Worm (Caenorhabditis elegans): ENCODE results near the gene T05A12.4.

T05A12.4 gene

DNA sequence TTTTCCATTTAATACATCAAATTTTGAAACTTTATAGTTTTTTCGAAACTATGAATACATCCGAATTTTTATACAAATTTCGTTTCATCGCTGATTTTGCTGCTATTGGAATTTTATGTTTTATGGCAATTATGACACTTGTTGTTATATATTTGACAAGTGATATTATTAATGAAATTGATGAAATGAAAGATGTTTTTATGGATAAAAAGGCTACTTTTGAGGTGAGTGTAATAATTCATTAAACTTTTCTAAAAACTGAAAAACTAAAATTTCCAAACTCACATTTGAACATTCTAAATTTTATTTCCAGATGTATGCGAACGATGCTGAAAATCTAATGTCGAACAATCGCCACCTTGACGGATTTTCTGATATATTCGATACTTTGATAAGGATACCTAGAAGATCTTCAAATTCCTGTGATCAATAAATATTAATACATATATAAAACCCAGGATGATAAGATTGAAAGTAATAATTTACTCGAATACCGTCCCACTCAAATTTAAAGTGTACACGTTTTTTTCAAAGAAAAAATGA, 18.3 kb downstream of the T05A12.4 start, which contains the start of the genes T22D1.17 and T22D1.8 (continued):
- TF ChIP-seq ceh-100 (GFP tag; IDR thresholded peaks at IDR 0.05) (peak; percentile 9; the same call in 1 of the 2 replicates), hrde-1 (tag; optimal IDR thresholded peaks at IDR 0.05; ENCODE audit: borderline replicate concordance) (peak; percentile 63), xnd-1 (tag; optimal IDR thresholded peaks at IDR 0.05) (no peak), T07F8.4 (tag; optimal IDR thresholded peaks at IDR 0.05) (no peak), Y53G8AR.9 (GFP tag; conservative IDR thresholded peaks at IDR 0.05) (0 out of 2 replicates have a peak, but pooled peaks have one; percentile 36), D2030.7 (GFP tag; IDR thresholded peaks at IDR 0.05) (peak; percentile 63), K11D2.4 (GFP tag; IDR thresholded peaks at IDR 0.05) (no peak), atf-7 (tag; optimal IDR thresholded peaks at IDR 0.05) (peak; percentile 9), madf-8 (GFP tag; conservative IDR thresholded peaks at IDR 0.05) (no peak; the same call in 1 of the 2 replicates), somi-1 (GFP tag; optimal IDR thresholded peaks at IDR 0.05) (no peak), B0336.3 (GFP tag; IDR thresholded peaks at IDR 0.05) (peak; percentile 10; the same call in 1 of the 2 replicates), F52B5.7 (tag; optimal IDR thresholded peaks at IDR 0.05) (peak; percentile 61), ekl-4 (GFP tag; IDR thresholded peaks at IDR 0.05) (peak; percentile 85), egrh-3 (GFP tag; IDR thresholded peaks at IDR 0.05) (no peak), efl-1 (GFP tag; optimal IDR thresholded peaks at IDR 0.05) (no peak), C06A6.2 (GFP tag; conservative IDR thresholded peaks at IDR 0.05) (no peak), egl-44 (GFP tag; IDR thresholded peaks at IDR 0.05) (no peak), lin-26 (GFP tag; IDR thresholded peaks at IDR 0.05) (peak; percentile 62; the same call in 1 of the 2 replicates), B0035.1 (tag; optimal IDR thresholded peaks at IDR 0.05) (no peak), attf-3 (GFP tag; conservative IDR thresholded peaks at IDR 0.05) (no peak), Y79H2A.3 (GFP tag; conservative IDR thresholded peaks at IDR 0.05) (no peak), pbrm-1 (GFP tag; IDR thresholded peaks at IDR 0.05) (peak; percentile 59; the same call in 1 of the 2 replicates), dox-1 (GFP tag; IDR thresholded peaks at IDR 0.05) (no peak), ets-4 (GFP tag; optimal IDR thresholded peaks at IDR 0.05) (no peak), snpc-4 (GFP tag; optimal IDR thresholded peaks at IDR 0.05) (no peak), snpc-4 (tag; optimal IDR thresholded peaks at IDR 0.05) (peak in 1 of 4 experiments; percentile 60), B0019.2 (GFP tag; conservative IDR thresholded peaks at IDR 0.05) (no peak), Y95B8A.8 (GFP tag; IDR thresholded peaks at IDR 0.05) (peak; percentile 61; the same call in 1 of the 2 replicates), F37B4.10 (GFP tag; IDR thresholded peaks at IDR 0.05) (no peak), cebp-1 (GFP tag; IDR thresholded peaks at IDR 0.05) (no peak), cebp-1 (tag; optimal IDR thresholded peaks at IDR 0.05) (peak; percentile 39), rec-8 (tag; optimal IDR thresholded peaks at IDR 0.05) (no peak), ccch-3 (GFP tag; optimal IDR thresholded peaks at IDR 0.05) (no peak), sptf-2 (GFP tag; optimal IDR thresholded peaks at IDR 0.05) (no peak), Y53F4B.3 (GFP tag; IDR thresholded peaks at IDR 0.05) (no peak), nfyb-1 (GFP tag; IDR thresholded peaks at IDR 0.05) (peak; percentile 71), ztf-22 (GFP tag; optimal IDR thresholded peaks at IDR 0.05) (no peak), lir-1 (GFP tag; conservative IDR thresholded peaks at IDR 0.05) (no peak), aptf-2 (GFP tag; conservative IDR thresholded peaks at IDR 0.05) (no peak), ztf-25 (GFP tag; IDR thresholded peaks at IDR 0.05) (no peak), hlh-12 (tag; optimal IDR thresholded peaks at IDR 0.05) (no peak), him-1 (tag; optimal IDR thresholded peaks at IDR 0.05) (no peak), F39B2.1 (GFP tag; IDR thresholded peaks at IDR 0.05) (peak; percentile 61; the same call in 1 of the 2 replicates), F22D6.2 (tag; optimal IDR thresholded peaks at IDR 0.05) (no peak), egl-18 (GFP tag; IDR thresholded peaks at IDR 0.05) (no peak), let-526 (GFP tag; IDR thresholded peaks at IDR 0.05) (no peak), hmg-20 (GFP tag; IDR thresholded peaks at IDR 0.05) (no peak), nhr-120 (GFP tag; IDR thresholded peaks at IDR 0.05) (0 out of 2 replicates have a peak, but pooled peaks have one; percentile 26)

All from whole organism, young adult.